Worm (Caenorhabditis elegans) whole organism, L3 larva: Measurements from ENCODE around the gene srt-30.

Experiments used
- ZK546.5 ChIP-seq: sonication (generic microtip); optimal IDR thresholded peaks from 2 replicates; lab custom pipeline; 2017; ENCODE audit warnings: missing biosample characterization, missing genetic modification characterization
- ama-1 ChIP-seq: fragments of 150-350 bp; optimal IDR thresholded peaks from 2 replicates; lab custom pipeline; 2018
- ceh-82 ChIP-seq: fragments of 150-350 bp; optimal IDR thresholded peaks from 2 replicates; lab custom pipeline; 2014; ENCODE audit warnings: missing biosample characterization, missing genetic modification characterization
- egl-27 ChIP-seq: sonication (generic microtip); optimal IDR thresholded peaks from 4 replicates; lab custom pipeline; 2017; ENCODE audit warnings: missing biosample characterization, missing genetic modification reagents, missing genetic modification characterization
- egl-5 ChIP-seq: fragments of 150-350 bp; optimal IDR thresholded peaks from 2 replicates; lab custom pipeline; 2017; ENCODE audit warnings: missing biosample characterization, missing genetic modification reagents, missing genetic modification characterization, inconsistent platforms
- hmg-11 ChIP-seq: sonication (generic microtip); optimal IDR thresholded peaks from 2 replicates; lab custom pipeline; 2016; ENCODE audit warnings: missing genetic modification characterization, missing compliant biosample characterization
- lsy-12 ChIP-seq: sonication (generic microtip); optimal IDR thresholded peaks from 2 replicates; lab custom pipeline; 2016; ENCODE audit warnings: mild to moderate bottlenecking, missing genetic modification characterization, missing compliant biosample characterization
- nhr-12 ChIP-seq: fragments of 150-350 bp; optimal IDR thresholded peaks from 2 replicates; lab custom pipeline; 2014; ENCODE audit warnings: missing biosample characterization, missing genetic modification characterization
- nhr-25 ChIP-seq: sonication (generic microtip); optimal IDR thresholded peaks from 2 replicates; lab custom pipeline; 2017; ENCODE audit warnings: missing biosample characterization, missing genetic modification characterization
- nhr-67 ChIP-seq: fragments of 150-350 bp; optimal IDR thresholded peaks from 2 replicates; lab custom pipeline; 2014; ENCODE audit warnings: missing biosample characterization, missing genetic modification characterization
- snpc-4 ChIP-seq: fragments of 150-350 bp; optimal IDR thresholded peaks from 2 replicates; lab custom pipeline; 2014; ENCODE audit warnings: missing biosample characterization, missing genetic modification characterization
- unc-62 ChIP-seq: fragments of 150-350 bp; sonication (generic microtip); optimal IDR thresholded peaks from 4 replicates; lab custom pipeline; 2014; ENCODE audit warnings: missing biosample characterization, missing genetic modification reagents, missing genetic modification characterization
- ztf-4 ChIP-seq: fragments of 150-350 bp; optimal IDR thresholded peaks from 2 replicates; lab custom pipeline; 2014; ENCODE audit warnings: missing biosample characterization, missing genetic modification characterization

The srt-30 gene

DNA sequence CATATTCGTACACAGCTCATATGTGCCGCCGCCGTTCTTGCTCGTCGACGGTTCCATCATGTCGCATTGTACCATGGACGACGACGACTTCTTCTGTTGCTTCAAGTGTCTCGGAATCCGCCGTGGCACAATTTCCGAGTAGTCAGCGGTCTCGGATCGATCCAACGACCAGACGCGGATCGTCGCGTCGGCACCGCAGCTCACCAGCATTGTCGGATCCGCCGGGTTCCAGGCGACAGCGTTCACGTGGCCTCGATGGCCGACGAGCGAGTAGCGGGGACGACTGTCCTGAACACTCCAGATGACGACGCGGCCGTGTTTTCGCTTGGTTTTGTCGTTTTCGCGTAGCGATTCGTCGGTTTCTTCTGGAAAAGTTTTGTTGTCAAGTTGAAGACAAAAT lies 50.0 kb downstream of the srt-30 start:
- TF ChIP-seq egl-5 (tag; lab: Kevin White, UChicago) (no peak), hmg-11 (no peak), nhr-67 (no peak), ztf-4 (tag; lab: Kevin White, UChicago) (no peak), ZK546.5 (tag; lab: Kevin White, UChicago) (no peak), nhr-25 (tag; lab: Kevin White, UChicago) (no peak), snpc-4 (tag; lab: Kevin White, UChicago) (no peak), egl-27 (tag; lab: Kevin White, UChicago) (no peak), lsy-12 (tag; lab: Kevin White, UChicago) (no peak), unc-62 (GFP tag; lab: Kevin White, UChicago) (no peak), ama-1 (lab: Kevin White, UChicago) (no peak), nhr-12 (tag; lab: Kevin White, UChicago) (no peak), ceh-82 (tag; lab: Kevin White, UChicago) (no peak)
- TF ChIP-seq, all 47 proteins: peak for 0
